Fruit fly (Drosophila melanogaster) Kc167 (cell line): ENCODE data around the gene Jhbp4.

Source experiments
- Myc ChIP-seq: fragments of >200 bp; optimal IDR thresholded peaks from 2 replicates; lab custom pipeline; 2017; ENCODE audit warnings: missing external identifiers
- h ChIP-seq: fragments of >200 bp; optimal IDR thresholded peaks from 3 replicates; lab custom pipeline; 2018; ENCODE audit warnings: missing external identifiers
- insv ChIP-seq: fragments of >200 bp; optimal IDR thresholded peaks from 3 replicates; lab custom pipeline; 2018; ENCODE audit warnings: missing external identifiers
- psq ChIP-seq: fragments of >200 bp; optimal IDR thresholded peaks from 2 replicates; lab custom pipeline; 2017; ENCODE audit warnings: missing external identifiers
- ttk ChIP-seq: sonication (Bioruptor generic); optimal IDR thresholded peaks from 2 replicates; lab custom pipeline; 2017; ENCODE audit warnings: missing external identifiers

dm6 chr3R:16024110-16024509 is 19.2 kb upstream of the Jhbp4 start:
- TF ChIP-seq psq (no peak), h (no peak), Myc (no peak), insv (no peak), ttk (lab: Kevin White, UChicago) (no peak)
